Worm (Caenorhabditis elegans) whole organism, late embryonic: ENCODE data around the gene F41G3.3.

Experiments
- C08G9.2 ChIP-seq: sonication (generic microtip); optimal IDR thresholded peaks from 2 replicates; lab custom pipeline; 2016; ENCODE audit warnings: mild to moderate bottlenecking, missing genetic modification characterization, moderate library complexity, missing compliant biosample characterization
- F13H6.1 ChIP-seq: sonication (generic microtip); optimal IDR thresholded peaks from 2 replicates; lab custom pipeline; 2016; ENCODE audit warnings: missing genetic modification characterization, missing compliant biosample characterization
- ahr-1 ChIP-seq: sonication (generic microtip); optimal IDR thresholded peaks from 2 replicates; lab custom pipeline; 2016; ENCODE audit warnings: missing genetic modification characterization, missing compliant biosample characterization
- ceh-14 ChIP-seq: sonication (generic microtip); optimal IDR thresholded peaks from 2 replicates; lab custom pipeline; 2016; ENCODE audit warnings: missing genotype, missing genetic modification characterization, missing compliant biosample characterization
- ceh-18 ChIP-seq: sonication (generic microtip); optimal IDR thresholded peaks from 2 replicates; lab custom pipeline; 2016; ENCODE audit warnings: missing genetic modification characterization, missing compliant biosample characterization
- ceh-19 ChIP-seq: fragments of 200-800 bp; sonication (Bioruptor generic); optimal IDR thresholded peaks from 2 replicates; lab custom pipeline; 2018; ENCODE audit warnings: mild to moderate bottlenecking, missing genetic modification characterization, missing compliant biosample characterization
- ceh-24 ChIP-seq: sonication (generic microtip); optimal IDR thresholded peaks from 2 replicates; lab custom pipeline; 2016; ENCODE audit warnings: mild to moderate bottlenecking, missing genetic modification characterization, missing compliant biosample characterization
- ceh-30 ChIP-seq: fragments of 150-350 bp; optimal IDR thresholded peaks from 2 replicates; lab custom pipeline; 2014; ENCODE audit warnings: missing biosample characterization, missing genetic modification characterization
- ceh-31 ChIP-seq: sonication (generic microtip); optimal IDR thresholded peaks from 2 replicates; lab custom pipeline; 2016; ENCODE audit warnings: missing genetic modification characterization, missing compliant biosample characterization
- ceh-34 ChIP-seq: sonication (generic microtip); optimal IDR thresholded peaks from 2 replicates; lab custom pipeline; 2016; ENCODE audit warnings: mild to moderate bottlenecking, missing genetic modification characterization, missing compliant biosample characterization
- ceh-45 ChIP-seq: fragments of 200-800 bp; sonication (Bioruptor generic); IDR thresholded peaks from 2 replicates; pipeline ENCODE4 v1.3.6; 2022; ENCODE audit warnings: missing genetic modification reagents, missing genetic modification characterization, missing compliant biosample characterization
- ceh-9 ChIP-seq: sonication (generic microtip); optimal IDR thresholded peaks from 2 replicates; lab custom pipeline; 2016; ENCODE audit warnings: mild to moderate bottlenecking, missing genetic modification characterization, inconsistent platforms, missing compliant biosample characterization
- che-1 ChIP-seq: sonication (generic microtip); optimal IDR thresholded peaks from 2 replicates; lab custom pipeline; 2016; ENCODE audit warnings: mild to moderate bottlenecking, missing genetic modification characterization, missing compliant biosample characterization
- dmd-4 ChIP-seq: sonication (generic microtip); optimal IDR thresholded peaks from 2 replicates; lab custom pipeline; 2016; ENCODE audit warnings: borderline replicate concordance, missing genetic modification characterization, missing compliant biosample characterization
- dve-1 ChIP-seq: sonication (generic microtip); optimal IDR thresholded peaks from 2 replicates; lab custom pipeline; 2017; ENCODE audit warnings: antibody characterized with exemption, mild to moderate bottlenecking, missing genetic modification characterization, missing compliant biosample characterization
- eyg-1 ChIP-seq: sonication (generic microtip); optimal IDR thresholded peaks from 2 replicates; lab custom pipeline; 2016; ENCODE audit warnings: missing genotype, missing genetic modification characterization, missing compliant biosample characterization
- fax-1 ChIP-seq: sonication (generic microtip); optimal IDR thresholded peaks from 2 replicates; lab custom pipeline; 2016; ENCODE audit warnings: missing genotype, missing genetic modification characterization, missing compliant biosample characterization
- fkh-10 ChIP-seq: fragments of 150-350 bp; optimal IDR thresholded peaks from 2 replicates; lab custom pipeline; 2014; ENCODE audit warnings: missing biosample characterization, missing genetic modification reagents, missing genetic modification characterization
- hlh-13 ChIP-seq: fragments of 200-800 bp; sonication (Bioruptor generic); optimal IDR thresholded peaks from 2 replicates; lab custom pipeline; 2018; ENCODE audit warnings: mild to moderate bottlenecking, missing genetic modification characterization, missing compliant biosample characterization
- hlh-15 ChIP-seq: sonication (generic microtip); optimal IDR thresholded peaks from 2 replicates; lab custom pipeline; 2016; ENCODE audit warnings: missing genetic modification characterization, missing compliant biosample characterization
- hlh-8 ChIP-seq: sonication (generic microtip); optimal IDR thresholded peaks from 2 replicates; lab custom pipeline; 2016; ENCODE audit warnings: missing genotype, missing genetic modification characterization, missing compliant biosample characterization
- nfya-1 ChIP-seq: sonication (generic microtip); optimal IDR thresholded peaks from 2 replicates; lab custom pipeline; 2017; ENCODE audit warnings: missing genetic modification characterization, mild to moderate bottlenecking, missing compliant biosample characterization, antibody characterized with exemption, moderate library complexity
- pag-3 ChIP-seq: sonication (generic microtip); optimal IDR thresholded peaks from 2 replicates; lab custom pipeline; 2016; ENCODE audit warnings: missing compliant biosample characterization, missing genetic modification characterization, borderline replicate concordance
- pat-9 ChIP-seq: fragments of 200-800 bp; sonication (Bioruptor generic); optimal IDR thresholded peaks from 2 replicates; lab custom pipeline; 2018; ENCODE audit warnings: mild to moderate bottlenecking, missing genetic modification characterization, moderate library complexity, missing compliant biosample characterization
- pax-1 ChIP-seq: fragments of 150-350 bp; optimal IDR thresholded peaks from 2 replicates; lab custom pipeline; 2014; ENCODE audit warnings: missing biosample characterization, missing genetic modification characterization
- pha-4 ChIP-seq: fragments of 150-350 bp; optimal IDR thresholded peaks from 2 replicates; lab custom pipeline; 2018; ENCODE audit warnings: missing biosample characterization, missing genetic modification reagents, missing genetic modification characterization
- pqm-1 ChIP-seq: sonication (generic microtip); optimal IDR thresholded peaks from 2 replicates; lab custom pipeline; 2016; ENCODE audit warnings: missing genetic modification characterization, missing compliant biosample characterization
- sdc-2 ChIP-seq: sonication (generic microtip); optimal IDR thresholded peaks from 2 replicates; lab custom pipeline; 2016; ENCODE audit warnings: missing genotype, missing genetic modification characterization, missing compliant biosample characterization
- sox-4 ChIP-seq: sonication (generic microtip); optimal IDR thresholded peaks from 2 replicates; lab custom pipeline; 2017; ENCODE audit warnings: mild to moderate bottlenecking, missing genetic modification characterization, inconsistent platforms, missing compliant biosample characterization
- unc-3 ChIP-seq, 2 experiments: fragments of 200-800 bp in 1 of 2; sonication (Bioruptor generic) in 1 of 2; sonication (generic microtip) in 1 of 2; conservative IDR thresholded peaks in 1 of 2; optimal IDR thresholded peaks in 1 of 2; 2 replicates each; pipeline versions ENCODE4 v1.3.6 to Lab custom; 2016 to 2022; ENCODE audit warnings: missing compliant biosample characterization in 2 of 2, missing genetic modification characterization in 2 of 2, missing genetic modification reagents in 1 of 2
- unc-42 ChIP-seq: sonication (generic microtip); optimal IDR thresholded peaks from 2 replicates; lab custom pipeline; 2016; ENCODE audit warnings: missing genotype, missing genetic modification characterization, missing compliant biosample characterization
- unc-55 ChIP-seq: sonication (generic microtip); optimal IDR thresholded peaks from 2 replicates; lab custom pipeline; 2017; ENCODE audit warnings: missing biosample characterization, missing genetic modification reagents, missing genetic modification characterization
- unc-86 ChIP-seq: sonication (generic microtip); optimal IDR thresholded peaks from 2 replicates; lab custom pipeline; 2016; ENCODE audit warnings: missing genetic modification characterization, missing compliant biosample characterization
- zip-5 ChIP-seq: sonication (generic microtip); optimal IDR thresholded peaks from 2 replicates; lab custom pipeline; 2016; ENCODE audit warnings: missing genetic modification characterization, missing compliant biosample characterization

F41G3.3 gene

ce11 chrII:6754671-6755224 is 1.6 kb upstream of the F41G3.3 start, which contains the start of the genes srx-95 and fis-1:
TSS of gene srx-95 (minus strand) at chrII:6754771.
TSS of gene fis-1 (plus strand) at chrII:6755174.
- TF ChIP-seq ceh-45 (GFP tag; lab: Robert Waterston, UW) (no peak), unc-55 (no peak), ceh-18 (tag; lab: Kevin White, UChicago) (no peak), ceh-31 (tag; lab: Kevin White, UChicago) (no peak), nfya-1 (tag; lab: Kevin White, UChicago) (no peak), unc-42 (no peak), eyg-1 (tag; lab: Kevin White, UChicago) (no peak), pqm-1 (tag; lab: Kevin White, UChicago) (no peak), pha-4 (no peak), ceh-34 (no peak)

DNA sequence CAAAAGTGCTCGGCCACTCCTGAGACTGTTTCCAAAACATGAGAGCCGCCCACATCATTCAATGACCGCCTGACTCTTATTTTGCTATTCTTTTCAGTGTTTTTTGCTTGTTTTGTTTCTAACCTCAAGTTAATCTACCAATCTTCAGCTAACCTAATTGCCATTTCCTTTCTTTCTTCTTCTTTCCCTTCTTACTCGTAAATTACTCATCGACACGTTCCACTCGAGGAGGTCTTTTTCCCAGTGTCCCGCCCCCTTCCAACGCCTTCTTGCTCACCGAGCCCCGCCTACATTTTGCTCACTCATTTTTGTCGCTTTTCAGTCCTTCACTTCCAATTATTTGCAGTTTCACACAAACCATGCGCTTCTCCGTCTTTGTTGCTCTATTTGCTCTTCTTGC is 8.4 kb downstream of the F41G3.3 start, which contains the start of gene nlp-50:
nlp-50 (plus strand) TSS at position 301 of the 400 bp plus-strand sequence.
- TF ChIP-seq sox-4 (tag; lab: Kevin White, UChicago) (no peak), pax-1 (tag; lab: Kevin White, UChicago) (no peak)

DNA sequence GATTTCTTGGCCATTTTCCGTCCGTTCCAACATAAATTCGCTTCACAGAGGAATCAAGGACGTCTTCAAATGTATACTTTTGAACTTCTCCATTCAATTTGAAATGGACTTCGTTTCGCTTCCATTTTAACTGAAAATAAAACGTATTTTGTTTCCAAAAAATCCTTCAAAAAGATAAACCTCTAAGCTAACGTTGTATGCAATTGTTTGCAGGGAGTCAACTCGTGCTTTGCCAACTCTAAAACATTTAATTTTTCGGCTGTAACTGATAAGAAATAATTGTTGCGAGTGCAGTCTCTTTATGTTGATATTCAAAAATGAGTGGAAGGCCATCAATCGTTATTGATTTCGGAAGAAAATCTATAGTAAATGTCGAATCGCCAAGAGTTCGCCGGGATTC is 11.7 kb downstream of the F41G3.3 start, which contains the start of gene F41G3.18:
F41G3.18 (plus strand) TSS at position 301 of the 400 bp plus-strand sequence.
- TF ChIP-seq ceh-30 = no peak
- TF ChIP-seq eyg-1 (tag; lab: Kevin White, UChicago) = no peak
- TF ChIP-seq dmd-4 (tag; lab: Kevin White, UChicago) = no peak
- TF ChIP-seq unc-86 (tag; lab: Kevin White, UChicago) = no peak
- no peak for TF ChIP-seq ceh-31 (tag; lab: Kevin White, UChicago)
- TF ChIP-seq C08G9.2 = no peak
- no peak for TF ChIP-seq hlh-15 (tag; lab: Kevin White, UChicago)
- TF ChIP-seq sox-4 (tag; lab: Kevin White, UChicago) = no peak
- no peak for TF ChIP-seq pat-9 (tag; lab: Kevin White, UChicago)
- no peak for TF ChIP-seq hlh-8 (tag; lab: Kevin White, UChicago)
- TF ChIP-seq pax-1 (tag; lab: Kevin White, UChicago) = no peak
- no peak for TF ChIP-seq F13H6.1 (tag; lab: Kevin White, UChicago)
- TF ChIP-seq ceh-34 = no peak
- TF ChIP-seq nfya-1 (tag; lab: Kevin White, UChicago) = no peak
- no peak for TF ChIP-seq zip-5 (tag; lab: Kevin White, UChicago)
- no peak for TF ChIP-seq fkh-10 (GFP tag; lab: Kevin White, UChicago)
- TF ChIP-seq, all 69 proteins: peak for 0

ce11 chrII:6770030-6770429 is 13.7 kb downstream of the F41G3.3 start:
- TF ChIP-seq che-1 (tag; lab: Kevin White, UChicago) = no peak
- TF ChIP-seq ceh-19 (GFP tag; lab: Kevin White, UChicago) = no peak
- no peak for TF ChIP-seq eyg-1 (tag; lab: Kevin White, UChicago)
- TF ChIP-seq ceh-24 = no peak
- no peak for TF ChIP-seq dve-1 (tag; lab: Kevin White, UChicago)
- TF ChIP-seq ceh-30 = no peak
- TF ChIP-seq pqm-1 (tag; lab: Kevin White, UChicago) = no peak
- TF ChIP-seq ahr-1 (tag; lab: Kevin White, UChicago) = no peak
- no peak for TF ChIP-seq ceh-31 (tag; lab: Kevin White, UChicago)
- no peak for TF ChIP-seq F13H6.1 (tag; lab: Kevin White, UChicago)
- TF ChIP-seq hlh-13 (GFP tag; lab: Kevin White, UChicago) = no peak
- no peak for TF ChIP-seq ceh-14 (tag; lab: Kevin White, UChicago)
- TF ChIP-seq fax-1 (tag; lab: Kevin White, UChicago) = no peak
- TF ChIP-seq, all 69 proteins: peak for 0

DNA sequence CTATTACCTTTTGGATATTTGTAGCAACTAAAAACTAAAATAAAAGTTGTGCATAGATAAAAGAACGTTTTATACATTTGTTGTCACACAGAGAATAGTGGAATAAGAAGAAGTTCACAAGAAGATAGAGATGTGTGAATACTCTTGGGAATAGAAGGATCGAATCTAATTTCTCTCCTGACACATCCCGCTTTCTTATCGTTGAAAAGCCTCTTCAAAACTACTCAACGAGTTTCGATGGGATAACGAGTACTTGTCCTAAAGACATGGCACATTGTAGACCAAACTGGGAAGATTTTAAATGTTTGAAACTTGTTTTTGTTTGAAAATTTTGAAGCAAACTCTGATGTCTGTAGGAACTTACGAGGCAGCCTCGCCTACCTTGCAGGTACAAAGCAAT is 16.1 kb downstream of the F41G3.3 start:
- TF ChIP-seq pag-3 (no peak), sdc-2 (no peak), dve-1 (tag; lab: Kevin White, UChicago) (no peak), unc-3 (GFP tag; conservative IDR thresholded peaks at IDR 0.05; lab: Robert Waterston, UW) (no peak), unc-3 (tag; optimal IDR thresholded peaks at IDR 0.05; lab: Kevin White, UChicago) (peak; percentile 34), ceh-9 (tag; lab: Kevin White, UChicago) (no peak), unc-42 (peak; percentile 29)
